Fruit fly (Drosophila melanogaster): ENCODE data around the gene Tango5.
A peak's percentile ranks its signal among the peaks of the same experiment; 100 is the strongest.

DNA sequence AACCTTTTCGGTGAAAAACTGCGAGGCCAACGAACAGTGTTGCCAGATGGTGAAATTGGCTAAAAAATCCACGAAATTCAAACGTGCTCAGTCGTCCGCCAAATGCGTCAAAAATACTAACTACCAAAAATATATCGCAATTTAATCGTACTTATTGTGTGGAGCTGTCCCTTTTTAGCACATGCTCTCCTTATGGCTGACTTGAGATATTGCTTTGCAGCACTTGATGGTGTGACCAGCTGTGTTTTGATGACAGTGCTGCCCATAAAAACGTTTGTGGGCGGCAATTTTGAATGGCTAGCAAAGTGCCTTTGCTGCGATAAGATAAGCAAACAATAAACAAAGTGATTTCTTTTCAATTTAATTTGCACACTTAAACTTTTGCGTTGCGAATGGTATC is at the start of gene Tango5:
- no peak for TF ChIP-seq CrebA (GFP tag; optimal IDR thresholded peaks at IDR 0.05; ENCODE audit: borderline replicate concordance)
- peak; percentile 27 for TF ChIP-seq Myc (optimal IDR thresholded peaks at IDR 0.05)
- TF ChIP-seq Hr78 (GFP tag; optimal IDR thresholded peaks at IDR 0.05), result no peak
- no peak for TF ChIP-seq Rel (GFP tag; optimal IDR thresholded peaks at IDR 0.05)
- TF ChIP-seq Rel (tag; optimal IDR thresholded peaks at IDR 0.05), result peak; percentile 92
- no peak for TF ChIP-seq usp (GFP tag; optimal IDR thresholded peaks at IDR 0.05)
- no peak for TF ChIP-seq N (GFP tag; optimal IDR thresholded peaks at IDR 0.05)

Measured in whole organism, wandering third instar larva.